Worm (Caenorhabditis elegans) whole organism, young adult: Measurements from ENCODE around the gene clec-153.

ENCODE experiments used
- B0336.3 ChIP-seq: fragments of 200-800 bp; sonication (Bioruptor generic); IDR thresholded peaks from 2 replicates; pipeline ENCODE4 v1.3.6; 2022; ENCODE audit warnings: missing genetic modification characterization, missing compliant biosample characterization
- C06A6.2 ChIP-seq: fragments of 200-800 bp; sonication (Bioruptor generic); conservative IDR thresholded peaks from 2 replicates; pipeline ENCODE4 v1.3.6; 2022; ENCODE audit warnings: missing genetic modification characterization, missing compliant biosample characterization
- F33H1.4 ChIP-seq: fragments of 200-800 bp; sonication (Bioruptor generic); IDR thresholded peaks from 2 replicates; pipeline ENCODE4 v1.3.6; 2022; ENCODE audit warnings: missing genetic modification reagents, missing genetic modification characterization, missing compliant biosample characterization
- F39B2.1 ChIP-seq: fragments of 200-800 bp; sonication (Bioruptor generic); IDR thresholded peaks from 2 replicates; pipeline ENCODE4 v1.3.6; 2022; ENCODE audit warnings: missing genetic modification reagents, missing genetic modification characterization, missing compliant biosample characterization
- F49E8.2 ChIP-seq: sonication (generic microtip); optimal IDR thresholded peaks from 3 replicates; lab custom pipeline; 2017; ENCODE audit warnings: missing genetic modification characterization, mild to moderate bottlenecking, missing compliant biosample characterization, antibody characterized with exemption, moderate library complexity; ENCODE audit not compliant: insufficient read depth
- F57A8.1 ChIP-seq: fragments of 200-800 bp; sonication (Bioruptor generic); optimal IDR thresholded peaks from 2 replicates; lab custom pipeline; 2018; ENCODE audit warnings: mild to moderate bottlenecking, missing genetic modification characterization, moderate library complexity, missing compliant biosample characterization
- F57C9.4 ChIP-seq: sonication (generic microtip); optimal IDR thresholded peaks from 2 replicates; lab custom pipeline; 2017; ENCODE audit warnings: mild to moderate bottlenecking, missing genetic modification characterization, missing compliant biosample characterization
- Y67H2A.10 ChIP-seq: fragments of 200-800 bp; sonication (Bioruptor generic); conservative IDR thresholded peaks from 2 replicates; pipeline ENCODE4 v1.3.6; 2022; ENCODE audit warnings: missing genetic modification reagents, missing genetic modification characterization, missing compliant biosample characterization
- Y79H2A.3 ChIP-seq: fragments of 200-800 bp; sonication (Bioruptor generic); conservative IDR thresholded peaks from 2 replicates; pipeline ENCODE4 v1.3.6; 2022; ENCODE audit warnings: missing genetic modification reagents, missing genetic modification characterization, missing compliant biosample characterization
- Y95B8A.8 ChIP-seq: fragments of 200-800 bp; sonication (Bioruptor generic); IDR thresholded peaks from 2 replicates; pipeline ENCODE4 v1.3.6; 2022; ENCODE audit warnings: missing genetic modification reagents, missing genetic modification characterization, missing compliant biosample characterization
- ZK185.1 ChIP-seq: sonication (generic microtip); optimal IDR thresholded peaks from 2 replicates; lab custom pipeline; 2016; ENCODE audit warnings: mild to moderate bottlenecking, missing genetic modification characterization, missing compliant biosample characterization; ENCODE audit not compliant: poor library complexity, severe bottlenecking
- ama-1 ChIP-seq, 3 experiments: fragments of 150-350 bp in 1 of 3; sonication (generic microtip) in 2 of 3; optimal IDR thresholded peaks; 2 replicates each; lab custom pipeline; 2014 to 2018; ENCODE audit warnings: missing biosample characterization in 2 of 3, missing genetic modification characterization in 2 of 3, missing genetic modification reagents in 2 of 3
- aptf-2 ChIP-seq: fragments of 200-800 bp; sonication (Bioruptor generic); conservative IDR thresholded peaks from 2 replicates; pipeline ENCODE4 v1.3.6; 2022; ENCODE audit warnings: missing genetic modification reagents, missing genetic modification characterization, missing compliant biosample characterization
- atf-7 ChIP-seq: sonication (generic microtip); optimal IDR thresholded peaks from 2 replicates; lab custom pipeline; 2017; ENCODE audit warnings: mild to moderate bottlenecking, missing genetic modification characterization, missing compliant biosample characterization
- attf-3 ChIP-seq: fragments of 200-800 bp; sonication (Bioruptor generic); conservative IDR thresholded peaks from 2 replicates; pipeline ENCODE4 v1.3.6; 2022; ENCODE audit warnings: missing genetic modification reagents, missing genetic modification characterization, missing compliant biosample characterization
- attf-6 ChIP-seq: fragments of 200-800 bp; sonication (Bioruptor generic); IDR thresholded peaks from 2 replicates; pipeline ENCODE4 v1.3.6; 2022; ENCODE audit warnings: missing genetic modification reagents, missing genetic modification characterization, missing compliant biosample characterization
- ceh-100 ChIP-seq: fragments of 200-800 bp; sonication (Bioruptor generic); IDR thresholded peaks from 2 replicates; pipeline ENCODE4 v1.3.6; 2022; ENCODE audit warnings: missing genetic modification reagents, missing genetic modification characterization, missing compliant biosample characterization
- ceh-27 ChIP-seq: fragments of 200-800 bp; sonication (Bioruptor generic); optimal IDR thresholded peaks from 2 replicates; lab custom pipeline; 2018; ENCODE audit warnings: mild to moderate bottlenecking, missing genetic modification characterization, moderate library complexity, missing compliant biosample characterization
- ceh-58 ChIP-seq: fragments of 200-800 bp; sonication (Bioruptor generic); IDR thresholded peaks from 2 replicates; pipeline ENCODE4 v1.3.6; 2022; ENCODE audit warnings: missing genetic modification characterization, missing compliant biosample characterization
- chd-7 ChIP-seq: sonication (generic microtip); optimal IDR thresholded peaks from 2 replicates; lab custom pipeline; 2016; ENCODE audit warnings: mild to moderate bottlenecking, missing genetic modification characterization, moderate library complexity, missing compliant biosample characterization
- dpl-1 ChIP-seq: fragments of 150-350 bp; optimal IDR thresholded peaks from 2 replicates; lab custom pipeline; 2014; ENCODE audit warnings: missing biosample characterization, missing genetic modification reagents, missing genetic modification characterization
- efl-1 ChIP-seq: fragments of 150-350 bp; optimal IDR thresholded peaks from 2 replicates; lab custom pipeline; 2014; ENCODE audit warnings: missing biosample characterization, missing genetic modification reagents, missing genetic modification characterization
- egl-18 ChIP-seq: fragments of 200-800 bp; sonication (Bioruptor generic); IDR thresholded peaks from 2 replicates; pipeline ENCODE4 v1.3.6; 2022; ENCODE audit warnings: missing genetic modification reagents, missing genetic modification characterization, missing compliant biosample characterization
- ets-4 ChIP-seq: fragments of 200-800 bp; sonication (Bioruptor generic); optimal IDR thresholded peaks from 2 replicates; lab custom pipeline; 2018; ENCODE audit warnings: mild to moderate bottlenecking, missing genetic modification characterization, missing compliant biosample characterization
- gei-17 ChIP-seq: fragments of 200-800 bp; sonication (Bioruptor generic); optimal IDR thresholded peaks from 2 replicates; lab custom pipeline; 2018; ENCODE audit warnings: mild to moderate bottlenecking, missing genetic modification characterization, missing compliant biosample characterization
- lsl-1 ChIP-seq: fragments of 200-800 bp; sonication (Bioruptor generic); optimal IDR thresholded peaks from 2 replicates; lab custom pipeline; 2018; ENCODE audit warnings: mild to moderate bottlenecking, missing genetic modification characterization, moderate library complexity, missing compliant biosample characterization
- lsy-27 ChIP-seq: sonication (generic microtip); optimal IDR thresholded peaks from 2 replicates; lab custom pipeline; 2017; ENCODE audit warnings: missing genetic modification characterization, mild to moderate bottlenecking, missing compliant biosample characterization, antibody characterized with exemption, missing genotype, borderline replicate concordance; ENCODE audit not compliant: insufficient read depth
- madf-3 ChIP-seq: fragments of 200-800 bp; sonication (Bioruptor generic); IDR thresholded peaks from 2 replicates; pipeline ENCODE4 v1.3.6; 2022; ENCODE audit warnings: missing genetic modification reagents, missing genetic modification characterization, missing compliant biosample characterization
- madf-6 ChIP-seq: fragments of 200-800 bp; sonication (Bioruptor generic); IDR thresholded peaks from 2 replicates; pipeline ENCODE4 v1.3.6; 2022; ENCODE audit warnings: missing genetic modification reagents, missing genetic modification characterization, missing compliant biosample characterization
- mcd-1 ChIP-seq: fragments of 200-800 bp; sonication (Bioruptor generic); IDR thresholded peaks from 2 replicates; pipeline ENCODE4 v1.3.6; 2022; ENCODE audit warnings: missing genetic modification reagents, missing genetic modification characterization, missing compliant biosample characterization
- nfyb-1 ChIP-seq: fragments of 200-800 bp; sonication (Bioruptor generic); IDR thresholded peaks from 2 replicates; pipeline ENCODE4 v1.3.6; 2022; ENCODE audit warnings: missing genetic modification reagents, missing genetic modification characterization, missing compliant biosample characterization
- nhr-120 ChIP-seq: fragments of 200-800 bp; sonication (Bioruptor generic); IDR thresholded peaks from 2 replicates; pipeline ENCODE4 v1.3.6; 2022; ENCODE audit warnings: missing genetic modification characterization, missing compliant biosample characterization
- nhr-27 ChIP-seq: fragments of 200-800 bp; sonication (Bioruptor generic); optimal IDR thresholded peaks from 2 replicates; lab custom pipeline; 2018; ENCODE audit warnings: mild to moderate bottlenecking, missing genetic modification characterization, moderate library complexity, missing compliant biosample characterization
- nhr-90 ChIP-seq: sonication (generic microtip); optimal IDR thresholded peaks from 2 replicates; lab custom pipeline; 2016; ENCODE audit warnings: missing genotype, mild to moderate bottlenecking, missing genetic modification characterization, missing compliant biosample characterization
- pha-4 ChIP-seq: fragments of 150-350 bp; sonication (generic microtip); optimal IDR thresholded peaks from 2 replicates; lab custom pipeline; 2014; ENCODE audit warnings: missing biosample characterization, missing genetic modification reagents, missing genetic modification characterization
- rcor-1 ChIP-seq: fragments of 200-800 bp; sonication (Bioruptor generic); IDR thresholded peaks from 2 replicates; pipeline ENCODE4 v1.3.6; 2022; ENCODE audit warnings: missing genetic modification reagents, missing genetic modification characterization, missing compliant biosample characterization
- rpc-1 ChIP-seq, 2 experiments: fragments of 150-350 bp in 1 of 2; sonication (generic microtip) in 1 of 2; optimal IDR thresholded peaks; 2 replicates each; lab custom pipeline; 2014 to 2018; ENCODE audit warnings: missing biosample characterization in 1 of 2, missing genetic modification characterization in 1 of 2, missing genetic modification reagents in 1 of 2, missing genotype in 1 of 2
- snpc-1.1 ChIP-seq: sonication (generic microtip); optimal IDR thresholded peaks from 2 replicates; lab custom pipeline; 2017; ENCODE audit warnings: missing genetic modification characterization, mild to moderate bottlenecking, missing compliant biosample characterization, antibody characterized with exemption, moderate library complexity, missing genotype, missing genetic modification reagents; ENCODE audit not compliant: insufficient read depth
- snpc-1.3 ChIP-seq: sonication (generic microtip); optimal IDR thresholded peaks from 2 replicates; lab custom pipeline; 2017; ENCODE audit warnings: missing genetic modification characterization, mild to moderate bottlenecking, missing compliant biosample characterization, antibody characterized with exemption, moderate library complexity, missing genotype, missing genetic modification reagents; ENCODE audit not compliant: insufficient read depth
- somi-1 ChIP-seq: fragments of 200-800 bp; sonication (Bioruptor generic); optimal IDR thresholded peaks from 2 replicates; lab custom pipeline; 2018; ENCODE audit warnings: mild to moderate bottlenecking, missing genetic modification characterization, missing compliant biosample characterization
- tbx-9 ChIP-seq: sonication (generic microtip); optimal IDR thresholded peaks from 2 replicates; lab custom pipeline; 2016; ENCODE audit warnings: borderline replicate concordance, missing genetic modification characterization, inconsistent platforms, missing compliant biosample characterization
- tlf-1 ChIP-seq: fragments of 200-800 bp; sonication (Bioruptor generic); optimal IDR thresholded peaks from 2 replicates; lab custom pipeline; 2018; ENCODE audit warnings: mild to moderate bottlenecking, missing genetic modification characterization, missing compliant biosample characterization
- ztf-22 ChIP-seq: fragments of 200-800 bp; sonication (Bioruptor generic); optimal IDR thresholded peaks from 2 replicates; lab custom pipeline; 2018; ENCODE audit warnings: mild to moderate bottlenecking, missing genetic modification characterization, moderate library complexity, missing compliant biosample characterization
- ztf-28 ChIP-seq: fragments of 200-800 bp; sonication (Bioruptor generic); IDR thresholded peaks from 2 replicates; pipeline ENCODE4 v1.3.6; 2022; ENCODE audit warnings: missing genetic modification reagents, missing genetic modification characterization, missing compliant biosample characterization

clec-153 gene

DNA sequence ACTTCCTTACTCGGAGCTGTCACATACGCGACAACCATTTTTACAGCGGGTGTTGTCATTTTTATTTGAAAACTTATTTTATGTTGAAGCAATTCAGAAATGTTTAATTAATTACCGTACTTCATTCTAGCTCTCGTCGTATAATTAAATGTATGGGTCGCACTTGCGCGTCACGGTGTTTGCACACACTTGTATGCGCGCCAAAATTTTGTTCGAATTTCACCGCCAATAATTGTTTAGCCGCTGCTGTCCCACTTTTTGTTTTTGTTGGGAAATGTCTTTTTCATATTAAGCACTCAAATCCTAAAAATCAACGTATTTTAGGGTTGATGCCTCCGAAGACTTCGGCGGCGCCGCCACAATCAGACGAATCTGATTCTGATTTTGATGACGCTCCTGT lies 47.9 kb upstream of the clec-153 start, which contains the start of the genes F35G12.7 and smc-4 (continued):
- TF ChIP-seq ceh-27 (GFP tag; lab: Kevin White, UChicago) (peak; percentile 27), aptf-2 (GFP tag; lab: Robert Waterston, UW) (no peak), snpc-1.1 (tag; lab: Kevin White, UChicago) (peak; percentile 21), rpc-1 (optimal IDR thresholded peaks at IDR 0.05; lab: Kevin White, UChicago) (no peak), rpc-1 (tag; optimal IDR thresholded peaks at IDR 0.05; lab: Kevin White, UChicago) (no peak), dpl-1 (peak; percentile 87)

ce11 chrIII:4593098-4593697 lies 41.8 kb upstream of the clec-153 start, which contains the start of gene erh-2:
erh-2 (plus strand) TSS chrIII:4593231.
- TF ChIP-seq chd-7 (tag; lab: Kevin White, UChicago) (no peak), Y67H2A.10 (no peak), F49E8.2 (tag; lab: Kevin White, UChicago) (peak; percentile 61), ceh-100 (no peak), mcd-1 (GFP tag; lab: Robert Waterston, UW) (no peak), tlf-1 (no peak), attf-6 (GFP tag; lab: Robert Waterston, UW) (0 out of 2 replicates have a peak, but pooled peaks have one; percentile 30), snpc-1.3 (no peak), pha-4 (tag; lab: Kevin White, UChicago) (no peak), somi-1 (GFP tag; lab: Kevin White, UChicago) (no peak), madf-3 (0 out of 2 replicates have a peak, but pooled peaks have one; percentile 59), efl-1 (no peak), ceh-27 (GFP tag; lab: Kevin White, UChicago) (no peak), attf-3 (GFP tag; lab: Robert Waterston, UW) (no peak), B0336.3 (no peak), F57A8.1 (no peak), Y95B8A.8 (GFP tag; lab: Robert Waterston, UW) (no peak), ets-4 (GFP tag; lab: Kevin White, UChicago) (no peak), tbx-9 (tag; lab: Kevin White, UChicago) (no peak), ztf-22 (no peak), ama-1 (optimal IDR thresholded peaks at IDR 0.05; lab: Kevin White, UChicago) (no peak), ama-1 (GFP tag; optimal IDR thresholded peaks at IDR 0.05; lab: Kevin White, UChicago) (no peak), ztf-28 (GFP tag; lab: Robert Waterston, UW) (no peak), F39B2.1 (GFP tag; lab: Robert Waterston, UW) (no peak), C06A6.2 (GFP tag; lab: Robert Waterston, UW) (no peak), nhr-90 (tag; lab: Kevin White, UChicago) (no peak), Y79H2A.3 (no peak), lsl-1 (no peak), madf-6 (GFP tag; lab: Robert Waterston, UW) (peak; percentile 35; the same call in 1 of the 2 replicates), rcor-1 (GFP tag; lab: Robert Waterston, UW) (0 out of 2 replicates have a peak, but pooled peaks have one; percentile 6), egl-18 (GFP tag; lab: Robert Waterston, UW) (no peak), nfyb-1 (GFP tag; lab: Robert Waterston, UW) (no peak), atf-7 (tag; lab: Kevin White, UChicago) (no peak), nhr-120 (GFP tag; lab: Robert Waterston, UW) (no peak), F57C9.4 (tag; lab: Kevin White, UChicago) (no peak), nhr-27 (tag; lab: Kevin White, UChicago) (no peak), F33H1.4 (GFP tag; lab: Robert Waterston, UW) (no peak), gei-17 (GFP tag; lab: Kevin White, UChicago) (no peak), ceh-58 (GFP tag; lab: Robert Waterston, UW) (no peak), lsy-27 (tag; lab: Kevin White, UChicago) (no peak), ZK185.1 (tag; lab: Kevin White, UChicago) (no peak)
